Worm (Caenorhabditis elegans): ENCODE data around the gene del-7.

The del-7 gene

DNA sequence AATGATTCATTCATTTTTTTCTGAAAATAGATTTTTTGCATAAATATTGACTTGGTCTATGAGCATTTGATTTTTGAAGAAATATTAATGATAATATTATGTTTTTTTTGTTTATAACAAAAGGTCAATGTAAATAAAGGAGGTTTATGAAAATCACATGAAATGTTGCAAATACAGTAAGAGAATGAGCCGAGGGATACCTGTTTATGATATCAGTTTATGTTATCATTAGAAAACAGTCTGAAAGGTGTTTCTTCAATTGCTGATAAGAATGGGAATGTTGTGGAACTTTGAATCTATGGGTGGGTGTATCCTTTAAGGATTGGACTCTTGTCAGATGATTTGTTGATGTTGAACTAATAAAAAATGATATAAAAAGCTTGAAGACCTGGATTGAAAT is 26.0 kb upstream of the del-7 start:
- TF ChIP-seq gmeb-2 (tag; optimal IDR thresholded peaks at IDR 0.05) (no peak), elt-2 (tag; optimal IDR thresholded peaks at IDR 0.05) (peak; percentile 36)

DNA sequence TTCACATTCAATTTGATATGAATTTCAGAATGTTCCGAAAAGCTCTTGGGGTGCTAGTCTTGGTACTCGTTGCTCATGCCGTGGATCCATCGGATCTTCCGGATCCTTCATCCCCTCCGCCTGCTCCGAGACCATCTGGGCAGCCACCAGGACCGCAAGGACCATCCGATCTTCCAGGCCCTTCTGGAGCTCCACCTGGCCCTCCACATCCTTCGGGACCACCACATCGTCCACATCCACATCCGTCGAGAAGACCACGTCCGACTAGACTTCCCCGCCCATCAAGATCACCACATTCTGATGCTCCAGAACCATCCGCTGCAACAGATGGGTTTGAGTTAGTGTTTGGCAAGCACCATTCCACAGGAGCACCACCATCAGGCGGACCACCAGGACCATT is 25.6 kb upstream of the del-7 start, which contains the start of gene clx-1:
Gene clx-1, plus strand, starts transcription at position 30 of the 400 bp plus-strand sequence.
- TF ChIP-seq lim-6 (tag; optimal IDR thresholded peaks at IDR 0.05) (no peak), C38D4.7 (GFP tag; optimal IDR thresholded peaks at IDR 0.05) (no peak), fax-1 (tag; optimal IDR thresholded peaks at IDR 0.05) (no peak), odd-2 (tag; optimal IDR thresholded peaks at IDR 0.05) (no peak), Y22D7AL.16 (tag; optimal IDR thresholded peaks at IDR 0.05) (no peak), ceh-48 (tag; optimal IDR thresholded peaks at IDR 0.05) (no peak), pax-1 (tag; optimal IDR thresholded peaks at IDR 0.05) (no peak)

DNA sequence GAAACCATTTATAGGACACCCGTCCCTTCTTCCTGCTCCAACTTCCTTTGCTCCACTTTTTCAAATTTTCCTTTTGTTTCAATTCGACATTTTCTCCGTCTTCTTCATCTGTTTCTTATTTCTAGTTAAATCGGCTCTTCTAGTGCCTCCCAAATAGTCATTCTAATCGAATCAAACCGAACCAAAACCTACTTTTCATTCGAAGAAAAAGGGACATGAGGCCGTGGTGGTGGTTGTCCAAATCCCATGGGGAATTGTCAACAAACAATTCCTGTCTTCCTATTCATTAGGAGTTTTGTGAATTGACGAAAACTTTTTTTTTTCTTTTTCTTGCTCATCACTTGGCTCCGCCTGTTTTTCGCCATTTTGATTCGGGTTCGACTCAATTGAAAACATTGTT is 23.6 kb upstream of the del-7 start:
- TF ChIP-seq elt-4 (tag; optimal IDR thresholded peaks at IDR 0.05) (no peak), unc-3 (GFP tag; conservative IDR thresholded peaks at IDR 0.05) (no peak), unc-3 (tag; optimal IDR thresholded peaks at IDR 0.05) (peak; percentile 2), tbx-7 (tag; optimal IDR thresholded peaks at IDR 0.05) (no peak)

DNA sequence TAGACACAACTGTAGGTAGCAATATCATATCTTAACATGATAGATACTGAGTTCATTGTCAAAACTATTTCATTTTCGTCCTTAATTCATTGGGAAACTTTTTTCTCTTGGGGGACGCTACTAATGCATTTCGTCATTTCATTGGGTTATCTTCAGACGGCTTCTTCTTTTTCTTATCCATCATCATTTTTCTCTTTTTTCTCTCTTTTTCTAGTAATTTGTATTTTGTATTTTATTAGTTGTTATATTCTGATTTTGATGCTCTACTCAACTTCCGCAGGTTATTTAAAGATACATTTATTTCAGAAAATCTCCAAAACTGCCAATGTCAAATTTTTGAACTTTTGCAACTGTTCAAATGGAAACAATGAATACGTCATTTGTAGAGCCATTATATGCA is 16.7 kb upstream of the del-7 start, which contains the start of gene npr-35:
Gene npr-35, plus strand, starts transcription at position 301 of the 400 bp plus-strand sequence.
- TF ChIP-seq ceh-30 (tag; optimal IDR thresholded peaks at IDR 0.05) (no peak), che-1 (tag; optimal IDR thresholded peaks at IDR 0.05) (no peak), fax-1 (tag; optimal IDR thresholded peaks at IDR 0.05) (no peak), ceh-48 (tag; optimal IDR thresholded peaks at IDR 0.05) (no peak), gmeb-2 (tag; optimal IDR thresholded peaks at IDR 0.05) (no peak), hlh-13 (GFP tag; optimal IDR thresholded peaks at IDR 0.05) (no peak), pat-9 (tag; optimal IDR thresholded peaks at IDR 0.05) (no peak), nhr-11 (tag; optimal IDR thresholded peaks at IDR 0.05) (no peak), pros-1 (tag; optimal IDR thresholded peaks at IDR 0.05) (no peak), fkh-6 (tag; optimal IDR thresholded peaks at IDR 0.05) (no peak), ahr-1 (tag; optimal IDR thresholded peaks at IDR 0.05) (no peak), pag-3 (tag; optimal IDR thresholded peaks at IDR 0.05; ENCODE audit: borderline replicate concordance) (no peak), K02D7.2 (tag; optimal IDR thresholded peaks at IDR 0.05) (no peak), ceh-24 (tag; optimal IDR thresholded peaks at IDR 0.05) (no peak)

DNA sequence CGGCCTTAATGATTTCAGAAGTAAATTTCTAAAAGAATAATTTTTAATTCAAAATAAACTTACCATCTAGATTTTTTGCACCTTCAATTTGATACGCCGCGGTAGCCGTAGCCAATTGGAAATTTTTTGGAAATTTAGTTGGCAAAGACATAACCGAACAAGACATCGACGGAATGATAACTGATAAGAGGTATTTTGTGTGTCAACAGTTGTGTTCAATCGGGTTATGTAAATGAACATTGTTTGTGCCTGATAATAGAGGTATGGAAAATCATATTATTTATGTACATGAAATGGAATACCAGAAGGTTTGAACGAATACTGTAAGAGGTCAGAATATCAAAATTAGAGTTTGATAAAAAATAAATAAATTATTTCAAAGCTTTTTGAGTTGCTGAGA is 12.4 kb upstream of the del-7 start, which contains the start of gene klo-1:
Gene klo-1, minus strand, starts transcription at position 388 of the 400 bp plus-strand sequence.
- TF ChIP-seq ceh-30 (tag; optimal IDR thresholded peaks at IDR 0.05) (no peak), madf-2 (tag; optimal IDR thresholded peaks at IDR 0.05) (no peak)

DNA sequence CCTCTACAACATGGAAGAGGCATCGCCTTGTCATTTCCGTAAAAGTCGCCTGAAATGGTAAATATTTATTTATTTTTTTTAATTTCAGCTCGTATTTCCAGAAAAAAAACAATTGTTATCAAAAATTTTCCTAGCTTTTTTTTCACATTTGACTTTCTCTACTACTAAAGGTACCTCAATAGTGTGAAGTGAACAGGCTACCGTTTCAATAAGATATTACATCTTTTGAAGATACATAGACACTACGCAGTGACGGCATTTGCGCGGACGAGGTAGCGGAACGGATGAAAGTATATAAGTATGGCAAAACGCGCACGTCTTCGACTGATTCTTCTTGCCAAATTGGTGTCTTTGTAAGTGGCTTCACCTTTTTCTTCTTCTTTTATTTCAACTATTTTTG is 7.1 kb upstream of the del-7 start, which contains the start of gene col-14:
Gene col-14, plus strand, starts transcription at position 301 of the 400 bp plus-strand sequence.
- TF ChIP-seq hlh-8 (tag; optimal IDR thresholded peaks at IDR 0.05) (no peak), ceh-48 (tag; optimal IDR thresholded peaks at IDR 0.05) (no peak), pros-1 (tag; optimal IDR thresholded peaks at IDR 0.05) (no peak), unc-55 (GFP tag; optimal IDR thresholded peaks at IDR 0.05) (no peak), ceh-24 (tag; optimal IDR thresholded peaks at IDR 0.05) (no peak), hlh-15 (tag; optimal IDR thresholded peaks at IDR 0.05) (no peak), lin-11 (tag; optimal IDR thresholded peaks at IDR 0.05) (no peak)

DNA sequence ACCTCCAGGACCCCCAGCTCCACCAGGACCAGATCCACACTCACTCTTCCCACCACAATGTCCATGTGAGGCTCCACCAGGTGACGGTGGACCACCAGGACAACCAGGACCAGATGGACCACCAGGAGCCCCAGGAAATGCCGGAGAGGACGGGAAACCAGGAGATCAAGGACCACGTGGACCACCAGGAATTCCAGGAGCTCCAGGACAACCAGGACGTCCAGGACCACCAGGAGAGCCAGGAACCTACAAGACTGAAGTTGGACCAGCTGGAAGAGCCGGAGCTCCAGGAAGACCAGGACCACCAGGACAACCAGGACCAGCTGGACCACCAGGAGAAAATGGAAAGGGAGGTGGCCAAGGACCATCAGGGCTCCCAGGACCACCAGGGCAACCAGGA is 6.1 kb upstream of the del-7 start:
- TF ChIP-seq ref-2 (tag; optimal IDR thresholded peaks at IDR 0.05) (no peak), ztf-16 (tag; optimal IDR thresholded peaks at IDR 0.05) (no peak), rnt-1 (tag; optimal IDR thresholded peaks at IDR 0.05) (no peak), K09A11.1 (tag; optimal IDR thresholded peaks at IDR 0.05; ENCODE audit: insufficient read depth) (no peak), ceh-22 (tag; optimal IDR thresholded peaks at IDR 0.05) (no peak), mec-3 (tag; optimal IDR thresholded peaks at IDR 0.05; ENCODE audit: borderline replicate concordance) (peak; percentile 56)

All from whole organism, late embryonic.